Fruit fly (Drosophila melanogaster) whole organism, adult: Measurements from ENCODE around the gene CG10804.

Source experiments
- CG11617 ChIP-seq: fragments of 200-800 bp; sonication (Bioruptor generic); optimal IDR thresholded peaks from 2 replicates; lab custom pipeline; 2017; ENCODE audit warnings: mild to moderate bottlenecking, missing biosample characterization, missing genetic modification reagents, missing genetic modification characterization
- CG12768 ChIP-seq: fragments of 200-800 bp; sonication (Bioruptor generic); optimal IDR thresholded peaks from 2 replicates; lab custom pipeline; 2017; ENCODE audit warnings: missing biosample characterization, missing genetic modification characterization, mild to moderate bottlenecking, moderate library complexity, missing genetic modification reagents
- CG14711 ChIP-seq: fragments of 200-800 bp; sonication (Bioruptor generic); optimal IDR thresholded peaks from 2 replicates; lab custom pipeline; 2018; ENCODE audit warnings: missing biosample characterization, mild to moderate bottlenecking, missing genetic modification characterization, moderate library complexity
- CG1620 ChIP-seq: fragments of 200-800 bp; sonication (Bioruptor generic); optimal IDR thresholded peaks from 2 replicates; lab custom pipeline; 2016; ENCODE audit warnings: missing biosample characterization, missing genetic modification characterization
- CG33017 ChIP-seq: fragments of 200-800 bp; sonication (Bioruptor generic); optimal IDR thresholded peaks from 2 replicates; lab custom pipeline; 2018; ENCODE audit warnings: missing biosample characterization, mild to moderate bottlenecking, missing genetic modification characterization, moderate library complexity
- CG5204 ChIP-seq: fragments of 200-800 bp; sonication (Bioruptor generic); optimal IDR thresholded peaks from 2 replicates; lab custom pipeline; 2016; ENCODE audit warnings: missing biosample characterization, missing genetic modification characterization
- CG7045 ChIP-seq: fragments of 200-800 bp; sonication (Bioruptor generic); optimal IDR thresholded peaks from 2 replicates; lab custom pipeline; 2017; ENCODE audit warnings: missing biosample characterization, mild to moderate bottlenecking, missing genetic modification characterization
- CG7101 ChIP-seq: fragments of 200-800 bp; sonication (Bioruptor generic); optimal IDR thresholded peaks from 2 replicates; lab custom pipeline; 2018; ENCODE audit warnings: missing biosample characterization, mild to moderate bottlenecking, missing genetic modification characterization, moderate library complexity
- Clk ChIP-seq: fragments of 200-800 bp; sonication (Bioruptor generic); optimal IDR thresholded peaks from 2 replicates; lab custom pipeline; 2017; ENCODE audit warnings: missing biosample characterization, missing genetic modification characterization
- Crg-1 ChIP-seq: fragments of 200-800 bp; sonication (Bioruptor generic); optimal IDR thresholded peaks from 2 replicates; lab custom pipeline; 2016; ENCODE audit warnings: missing biosample characterization, missing genetic modification characterization
- Hr96 ChIP-seq: fragments of 200-800 bp; sonication (Bioruptor generic); optimal IDR thresholded peaks from 2 replicates; lab custom pipeline; 2016; ENCODE audit warnings: missing biosample characterization, missing genetic modification characterization
- Mnt ChIP-seq: fragments of 200-800 bp; sonication (Bioruptor generic); optimal IDR thresholded peaks from 2 replicates; lab custom pipeline; 2016; ENCODE audit warnings: missing biosample characterization, mild to moderate bottlenecking, missing genetic modification characterization
- bab1 ChIP-seq: fragments of 200-800 bp; sonication (Bioruptor generic); optimal IDR thresholded peaks from 3 replicates; lab custom pipeline; 2019; ENCODE audit warnings: missing biosample characterization, mild to moderate bottlenecking, missing genetic modification characterization, moderate library complexity
- cic ChIP-seq: fragments of 200-800 bp; sonication (Bioruptor generic); optimal IDR thresholded peaks from 2 replicates; lab custom pipeline; 2017; ENCODE audit warnings: missing biosample characterization, mild to moderate bottlenecking, missing genetic modification characterization, moderate library complexity
- cnc ChIP-seq, 2 experiments: fragments of >200 bp; optimal IDR thresholded peaks; 2 replicates each; lab custom pipeline; 2017
- kay ChIP-seq: fragments of 200-800 bp; sonication (Bioruptor generic); peaks from one replicate; lab custom pipeline; 2016; ENCODE audit warnings: missing biosample characterization, missing genetic modification characterization, borderline replicate concordance
- ovo ChIP-seq: fragments of 200-800 bp; sonication (Bioruptor generic); optimal IDR thresholded peaks from 2 replicates; lab custom pipeline; 2016; ENCODE audit warnings: missing biosample characterization, missing genetic modification characterization
- pad ChIP-seq: fragments of 200-800 bp; sonication (Bioruptor generic); optimal IDR thresholded peaks from 3 replicates; lab custom pipeline; 2017; ENCODE audit warnings: missing biosample characterization, missing genetic modification characterization, mild to moderate bottlenecking, moderate library complexity, missing genetic modification reagents
- tj ChIP-seq: fragments of 200-800 bp; sonication (Bioruptor generic); optimal IDR thresholded peaks from 3 replicates; lab custom pipeline; 2017; ENCODE audit warnings: missing biosample characterization, mild to moderate bottlenecking, missing genetic modification characterization, moderate library complexity
- toe ChIP-seq: fragments of 200-800 bp; sonication (Bioruptor generic); optimal IDR thresholded peaks from 2 replicates; lab custom pipeline; 2016; ENCODE audit warnings: missing biosample characterization, missing genetic modification characterization

Gene CG10804

DNA sequence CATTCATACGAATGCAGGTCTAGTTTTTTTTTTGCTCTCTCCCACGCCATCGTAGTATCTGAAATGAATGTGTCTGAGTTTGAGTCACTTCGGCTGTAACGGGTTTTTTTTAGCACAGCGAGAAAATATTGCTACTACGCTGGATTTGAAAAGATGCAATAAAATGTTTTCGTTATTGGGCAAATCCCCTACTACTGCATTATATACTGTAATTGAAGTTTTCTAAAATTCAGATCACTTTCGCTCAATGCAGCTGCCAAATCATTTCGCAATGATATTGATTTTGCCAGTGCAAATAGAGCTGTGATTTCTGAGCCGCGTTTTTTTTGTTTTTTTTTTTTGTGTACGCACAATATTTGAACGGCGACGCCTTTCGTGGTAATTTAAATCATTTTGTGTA lies 49.2 kb downstream of the CG10804 start:
- TF ChIP-seq cnc (optimal IDR thresholded peaks at IDR 0.05; lab: Kevin White, UChicago) (no peak), ovo (GFP tag; lab: Kevin White, UChicago) (peak; percentile 93), CG7101 (tag; lab: Kevin White, UChicago) (peak; percentile 38), pad (GFP tag; lab: Kevin White, UChicago) (no peak), CG7045 (GFP tag; lab: Kevin White, UChicago) (no peak), CG12768 (no peak), cic (GFP tag; lab: Kevin White, UChicago) (peak; percentile 27), CG33017 (tag; lab: Kevin White, UChicago) (no peak), kay (peak; percentile 18), CG14711 (peak; percentile 54), tj (GFP tag; lab: Kevin White, UChicago) (no peak), CG1620 (peak; percentile 46), toe (GFP tag; lab: Kevin White, UChicago) (peak; percentile 18), bab1 (GFP tag; lab: Kevin White, UChicago) (peak; percentile 69), CG11617 (no peak), Clk (no peak), Crg-1 (GFP tag; lab: Kevin White, UChicago) (peak; percentile 6), CG5204 (GFP tag; lab: Kevin White, UChicago) (peak; percentile 8), Mnt (GFP tag; lab: Kevin White, UChicago) (no peak), Hr96 (peak; percentile 5)

DNA sequence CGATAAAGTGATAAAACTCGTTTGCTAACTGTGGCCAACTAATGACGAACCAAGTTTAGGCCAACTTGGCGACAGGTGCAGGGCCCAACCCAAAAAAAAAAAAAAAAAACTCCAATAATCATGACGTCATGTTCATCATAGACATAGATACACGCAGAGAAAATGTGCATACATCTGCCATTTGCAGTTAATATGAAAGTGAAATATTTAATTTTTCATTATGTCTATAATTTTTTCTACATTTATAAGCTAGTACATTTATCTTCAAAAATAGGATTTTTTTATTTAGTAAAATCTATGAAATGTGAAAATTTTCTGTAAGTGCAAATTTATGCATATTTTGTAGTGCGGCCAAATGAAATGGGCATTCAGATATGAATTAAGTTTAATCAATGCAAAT lies 50.5 kb downstream of the CG10804 start:
- TF ChIP-seq CG11617 (no peak), toe (GFP tag; lab: Kevin White, UChicago) (no peak), bab1 (GFP tag; lab: Kevin White, UChicago) (peak; percentile 3), CG1620 (no peak)

DNA sequence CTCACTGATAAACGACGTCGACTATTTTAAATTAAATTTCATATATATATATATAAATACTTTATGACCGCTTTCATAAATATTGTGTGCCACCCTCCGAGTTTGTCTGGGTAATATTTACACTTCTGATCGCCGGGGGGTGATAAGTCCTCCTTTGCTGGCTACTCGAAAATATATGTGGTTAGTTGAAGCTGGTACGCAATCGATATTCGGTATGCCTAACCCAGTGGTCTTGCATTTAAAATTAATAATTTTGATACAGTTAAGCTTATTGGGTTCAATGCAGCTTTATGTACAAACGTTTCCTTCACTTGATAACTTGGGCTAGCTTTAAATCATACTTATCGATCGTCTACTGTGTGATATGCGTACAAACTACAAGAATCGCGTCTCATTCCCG lies 52.2 kb downstream of the CG10804 start:
- TF ChIP-seq CG14711 (no peak), ovo (GFP tag; lab: Kevin White, UChicago) (no peak), CG1620 (no peak), toe (GFP tag; lab: Kevin White, UChicago) (no peak), CG7101 (tag; lab: Kevin White, UChicago) (no peak)

DNA sequence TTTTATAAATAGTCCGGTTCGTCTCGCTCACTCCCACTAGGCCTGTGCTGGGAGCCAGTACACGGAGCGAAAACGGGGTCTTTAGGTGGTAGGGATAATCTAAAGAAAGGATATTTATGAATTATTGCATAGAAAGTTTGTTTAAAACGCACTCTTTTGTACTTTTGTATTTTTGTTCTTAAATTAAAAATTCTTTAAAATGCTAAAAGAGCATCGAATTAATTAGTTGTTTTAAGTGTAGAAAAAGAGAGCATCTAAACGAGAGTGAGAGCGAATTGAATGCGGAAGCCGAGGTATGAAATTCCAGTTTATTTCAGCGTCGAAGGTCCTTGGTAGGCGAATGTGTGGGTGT lies 54.5 kb downstream of the CG10804 start:
- TF ChIP-seq CG12768 (no peak), pad (GFP tag; lab: Kevin White, UChicago) (no peak), tj (GFP tag; lab: Kevin White, UChicago) (no peak), CG11617 (no peak), bab1 (GFP tag; lab: Kevin White, UChicago) (peak; percentile 84), CG5204 (GFP tag; lab: Kevin White, UChicago) (peak; percentile 40), Clk (no peak), CG33017 (tag; lab: Kevin White, UChicago) (peak; percentile 23), ovo (GFP tag; lab: Kevin White, UChicago) (no peak), CG14711 (peak; percentile 34), Mnt (GFP tag; lab: Kevin White, UChicago) (peak; percentile 12), cnc (optimal IDR thresholded peaks at IDR 0.05; lab: Kevin White, UChicago) (no peak), cic (GFP tag; lab: Kevin White, UChicago) (no peak), toe (GFP tag; lab: Kevin White, UChicago) (no peak), kay (peak; percentile 29), Hr96 (peak; percentile 40), Crg-1 (GFP tag; lab: Kevin White, UChicago) (no peak), CG7101 (tag; lab: Kevin White, UChicago) (peak; percentile 66), CG7045 (GFP tag; lab: Kevin White, UChicago) (no peak), CG1620 (no peak)

DNA sequence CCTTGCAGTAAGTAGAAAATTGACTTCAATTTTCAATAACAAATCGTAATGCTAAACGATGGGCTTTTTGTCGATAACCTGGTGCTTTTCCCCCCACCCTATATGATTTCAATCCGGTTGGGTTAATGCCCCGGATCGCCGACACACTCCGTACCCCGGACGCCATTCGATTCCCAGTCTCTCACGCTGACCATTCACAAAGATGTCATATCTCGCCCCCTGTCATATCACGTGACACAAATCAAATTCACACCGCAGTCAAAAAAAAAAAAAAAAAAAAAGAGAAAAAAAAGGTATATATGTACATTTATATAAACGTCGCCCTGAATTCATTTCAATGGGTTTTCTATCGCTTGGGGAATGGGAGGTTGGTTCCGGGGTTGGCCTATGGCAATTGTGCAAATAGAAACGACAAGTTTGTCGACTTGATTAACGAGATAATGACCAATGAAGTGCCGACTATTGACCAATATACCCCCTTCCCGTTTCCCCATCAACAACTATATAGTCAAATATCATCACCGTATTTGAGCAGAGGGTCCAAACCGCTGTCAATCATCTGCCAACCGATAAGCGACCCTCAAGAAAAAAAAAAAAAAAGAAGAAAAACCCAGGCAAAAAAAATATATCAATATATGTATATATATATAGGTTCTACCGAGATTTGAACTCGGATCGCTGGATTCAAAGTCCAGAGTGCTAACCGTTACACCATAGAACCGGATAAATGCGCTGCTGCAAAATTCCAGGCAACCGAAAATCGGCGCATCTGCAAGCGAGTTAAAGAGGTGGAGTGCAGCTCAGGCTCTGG lies 55.1 kb downstream of the CG10804 start:
- TF ChIP-seq cic (GFP tag; lab: Kevin White, UChicago) = peak; percentile 45
- TF ChIP-seq ovo (GFP tag; lab: Kevin White, UChicago) = peak; percentile 31
- no peak for TF ChIP-seq CG11617
- TF ChIP-seq kay = peak; percentile 11
- no peak for TF ChIP-seq CG7045 (GFP tag; lab: Kevin White, UChicago)
- no peak for TF ChIP-seq bab1 (GFP tag; lab: Kevin White, UChicago)
